1 fruit fly cellular context compared by ENCODE assay signal in the genomic region with DNA sequence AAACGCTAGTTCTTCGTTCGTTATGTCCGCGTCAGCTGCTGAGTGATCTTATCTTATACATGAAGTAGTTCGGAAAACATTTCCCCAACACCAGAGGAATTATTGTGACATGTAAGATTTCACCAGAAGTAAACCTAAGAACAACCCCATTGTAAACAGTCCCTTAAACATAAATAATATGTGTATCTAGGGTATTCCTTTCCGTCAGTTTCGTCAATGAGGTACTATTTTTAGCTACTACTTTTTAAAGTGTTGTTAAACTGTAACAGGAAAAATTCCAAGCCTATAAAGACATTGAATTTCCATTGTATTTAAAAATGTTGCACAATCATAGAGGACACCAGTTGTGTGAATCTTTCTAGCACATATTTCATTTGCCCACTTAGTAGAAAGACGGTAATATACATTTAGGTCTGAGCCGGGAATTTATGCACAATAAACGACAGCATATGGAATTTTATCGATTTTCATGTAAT.
A peak's percentile ranks its signal among the peaks of the same experiment; 100 is the strongest.
TF ChIP-seq lines count a peak whose summit lies in the region.

No protein-coding gene starts in this region.

TF ChIP-seq in whole organism, embryonic, 481 proteins besides CTCF, POLR2A, EP300 and RAD21 (continued from another document):
- TF ChIP-seq ci (GFP tag; IDR thresholded peaks at IDR 0.05; lab: Robert Waterston, UW) (0 out of 3 replicates have a peak, but pooled peaks have one; percentile 9), BEAF-32 (GFP tag; optimal IDR thresholded peaks at IDR 0.05; lab: Kevin White, UChicago) (peak; percentile 28), dimm (GFP tag; IDR thresholded peaks at IDR 0.05; lab: Robert Waterston, UW) (no peak), lab (GFP tag; optimal IDR thresholded peaks at IDR 0.05; lab: Kevin White, UChicago) (no peak), H2.0 (GFP tag; IDR thresholded peaks at IDR 0.05; lab: Robert Waterston, UW) (no peak), CG8089 (GFP tag; optimal IDR thresholded peaks at IDR 0.05; lab: Kevin White, UChicago) (peak; percentile 32), HLH54F (GFP tag; optimal IDR thresholded peaks at IDR 0.05; lab: Kevin White, UChicago) (no peak), Tbp (GFP tag; optimal IDR thresholded peaks at IDR 0.05; lab: Kevin White, UChicago) (no peak), dmrt11E (tag; optimal IDR thresholded peaks at IDR 0.05; lab: Kevin White, UChicago) (peak; percentile 0), CG8290 (GFP tag; optimal IDR thresholded peaks at IDR 0.05; lab: Kevin White, UChicago) (peak; percentile 63), CG8290 (tag; optimal IDR thresholded peaks at IDR 0.05; lab: Kevin White, UChicago) (peak; percentile 68 to 69), Eip74EF (GFP tag; optimal IDR thresholded peaks at IDR 0.05; lab: Kevin White, UChicago) (no peak), CG14441 (GFP tag; IDR thresholded peaks at IDR 0.05; lab: Robert Waterston, UW) (no peak), ssp (GFP tag; IDR thresholded peaks at IDR 0.05; lab: Robert Waterston, UW) (peak; percentile 85), CG14667 (GFP tag; IDR thresholded peaks at IDR 0.05; lab: Robert Waterston, UW) (no peak), HmgZ (tag; optimal IDR thresholded peaks at IDR 0.05; lab: Kevin White, UChicago) (peak; percentile 52), onecut (GFP tag; IDR thresholded peaks at IDR 0.05; lab: Robert Waterston, UW) (peak; percentile 49), hkb (optimal IDR thresholded peaks at IDR 0.05; lab: Kevin White, UChicago) (no peak), hkb (GFP tag; IDR thresholded peaks at IDR 0.05; lab: Robert Waterston, UW) (no peak), slp2 (GFP tag; optimal IDR thresholded peaks at IDR 0.05; lab: Kevin White, UChicago) (no peak), D19A (tag; optimal IDR thresholded peaks at IDR 0.05; lab: Kevin White, UChicago) (peak; percentile 45), pros (GFP tag; optimal IDR thresholded peaks at IDR 0.05; lab: Kevin White, UChicago) (peak; percentile 91), CG17912 (GFP tag; optimal IDR thresholded peaks at IDR 0.05; lab: Kevin White, UChicago) (peak; percentile 33), CG10267 (tag; optimal IDR thresholded peaks at IDR 0.05; lab: Kevin White, UChicago) (peak; percentile 82), Hsf (GFP tag; optimal IDR thresholded peaks at IDR 0.05; lab: Kevin White, UChicago) (no peak), CG31441 (GFP tag; IDR thresholded peaks at IDR 0.05; lab: Robert Waterston, UW) (no peak), sna (GFP tag; IDR thresholded peaks at IDR 0.05; lab: Robert Waterston, UW; ENCODE audit: partially characterized antibody) (0 out of 2 replicates have a peak, but pooled peaks have one; percentile 18), CoRest (tag; optimal IDR thresholded peaks at IDR 0.05; lab: Kevin White, UChicago) (peak; percentile 43), pzg (GFP tag; optimal IDR thresholded peaks at IDR 0.05; lab: Kevin White, UChicago) (peak; percentile 37), dan (GFP tag; IDR thresholded peaks at IDR 0.05; lab: Robert Waterston, UW) (no peak), fu2 (GFP tag; optimal IDR thresholded peaks at IDR 0.05; lab: Kevin White, UChicago) (no peak), az2 (GFP tag; optimal IDR thresholded peaks at IDR 0.05; lab: Kevin White, UChicago) (no peak), Meics (GFP tag; optimal IDR thresholded peaks at IDR 0.05; lab: Kevin White, UChicago) (peak; percentile 32), Scr (GFP tag; IDR thresholded peaks at IDR 0.05; lab: Robert Waterston, UW; ENCODE audit: partially characterized antibody) (0 out of 2 replicates have a peak, but pooled peaks have one; percentile 11), Dref (GFP tag; IDR thresholded peaks at IDR 0.05; lab: Robert Waterston, UW) (peak; percentile 39; the same call in 1 of the 2 replicates), CG4282 (GFP tag; optimal IDR thresholded peaks at IDR 0.05; lab: Kevin White, UChicago) (no peak), CG30403 (GFP tag; optimal IDR thresholded peaks at IDR 0.05; lab: Kevin White, UChicago) (peak; percentile 18), ERR (GFP tag; optimal IDR thresholded peaks at IDR 0.05; lab: Kevin White, UChicago) (no peak), CG4328 (GFP tag; optimal IDR thresholded peaks at IDR 0.05; lab: Kevin White, UChicago) (peak; percentile 35), CG2199 (GFP tag; IDR thresholded peaks at IDR 0.05; lab: Robert Waterston, UW) (peak; percentile 92), Six4 (GFP tag; optimal IDR thresholded peaks at IDR 0.05; lab: Kevin White, UChicago) (no peak), CG11723 (GFP tag; optimal IDR thresholded peaks at IDR 0.05; lab: Kevin White, UChicago) (peak; percentile 53), mam (GFP tag; optimal IDR thresholded peaks at IDR 0.05; lab: Kevin White, UChicago) (peak; percentile 6), CG1792 (GFP tag; optimal IDR thresholded peaks at IDR 0.05; lab: Kevin White, UChicago) (no peak), NC2α (GFP tag; optimal IDR thresholded peaks at IDR 0.05; lab: Kevin White, UChicago) (no peak), CG13296 (GFP tag; optimal IDR thresholded peaks at IDR 0.05; lab: Kevin White, UChicago) (peak; percentile 43), sc (optimal IDR thresholded peaks at IDR 0.05; lab: Kevin White, UChicago) (no peak), sc (GFP tag; optimal IDR thresholded peaks at IDR 0.05; lab: Kevin White, UChicago) (no peak), Xrp1 (GFP tag; IDR thresholded peaks at IDR 0.05; lab: Robert Waterston, UW) (0 out of 2 replicates have a peak, but pooled peaks have one; percentile 7), CG5245 (GFP tag; optimal IDR thresholded peaks at IDR 0.05; lab: Kevin White, UChicago) (no peak), CG2712 (tag; optimal IDR thresholded peaks at IDR 0.05; lab: Kevin White, UChicago) (peak; percentile 10), jumu (GFP tag; optimal IDR thresholded peaks at IDR 0.05; lab: Kevin White, UChicago) (peak; percentile 14), CG15011 (GFP tag; optimal IDR thresholded peaks at IDR 0.05; lab: Kevin White, UChicago) (no peak), hbn (GFP tag; IDR thresholded peaks at IDR 0.05; lab: Robert Waterston, UW; ENCODE audit: partially characterized antibody) (no peak), CHES-1-like (GFP tag; optimal IDR thresholded peaks at IDR 0.05; lab: Kevin White, UChicago) (no peak), Stat92E (GFP tag; optimal IDR thresholded peaks at IDR 0.05; lab: Kevin White, UChicago) (peak in 1 of 3 experiments; percentile 7), CG2120 (GFP tag; optimal IDR thresholded peaks at IDR 0.05; lab: Kevin White, UChicago) (peak; percentile 28), CG17359 (tag; optimal IDR thresholded peaks at IDR 0.05; lab: Kevin White, UChicago) (peak; percentile 16), sqz (GFP tag; optimal IDR thresholded peaks at IDR 0.05; lab: Kevin White, UChicago) (no peak), Dp (GFP tag; optimal IDR thresholded peaks at IDR 0.05; lab: Kevin White, UChicago) (no peak), CG16779 (GFP tag; IDR thresholded peaks at IDR 0.05; lab: Robert Waterston, UW) (no peak), trem (tag; optimal IDR thresholded peaks at IDR 0.05; lab: Kevin White, UChicago) (peak; percentile 5), CG14710 (tag; optimal IDR thresholded peaks at IDR 0.05; lab: Kevin White, UChicago) (peak; percentile 35), CG11093 (GFP tag; IDR thresholded peaks at IDR 0.05; lab: Robert Waterston, UW) (no peak), CG3065 (GFP tag; optimal IDR thresholded peaks at IDR 0.05; lab: Kevin White, UChicago) (no peak), dm (GFP tag; optimal IDR thresholded peaks at IDR 0.05; lab: Kevin White, UChicago) (no peak), CG12219 (GFP tag; optimal IDR thresholded peaks at IDR 0.05; lab: Kevin White, UChicago) (no peak), cato (GFP tag; optimal IDR thresholded peaks at IDR 0.05; lab: Kevin White, UChicago; ENCODE audit: borderline replicate concordance) (no peak), Blimp-1 (GFP tag; optimal IDR thresholded peaks at IDR 0.05; lab: Kevin White, UChicago) (no peak), CG6791 (GFP tag; IDR thresholded peaks at IDR 0.05; lab: Robert Waterston, UW; ENCODE audit: partially characterized antibody) (0 out of 3 replicates have a peak, but pooled peaks have one; percentile 36), CG4730 (GFP tag; IDR thresholded peaks at IDR 0.05; lab: Robert Waterston, UW) (no peak), CG11398 (GFP tag; optimal IDR thresholded peaks at IDR 0.05; lab: Kevin White, UChicago) (no peak), ham (GFP tag; IDR thresholded peaks at IDR 0.05; lab: Robert Waterston, UW) (no peak), ranshi (GFP tag; IDR thresholded peaks at IDR 0.05; lab: Robert Waterston, UW) (no peak), phol (tag; optimal IDR thresholded peaks at IDR 0.05; lab: Kevin White, UChicago) (peak; percentile 10), pita (GFP tag; optimal IDR thresholded peaks at IDR 0.05; lab: Kevin White, UChicago) (no peak), gfzf (GFP tag; optimal IDR thresholded peaks at IDR 0.05; lab: Kevin White, UChicago) (peak; percentile 30), wdn (GFP tag; IDR thresholded peaks at IDR 0.05; lab: Robert Waterston, UW) (no peak), CG6854 (GFP tag; optimal IDR thresholded peaks at IDR 0.05; lab: Kevin White, UChicago) (no peak), lilli (GFP tag; optimal IDR thresholded peaks at IDR 0.05; lab: Kevin White, UChicago) (peak; percentile 10), CG15479 (GFP tag; optimal IDR thresholded peaks at IDR 0.05; lab: Kevin White, UChicago) (peak; percentile 6), Fer3 (tag; optimal IDR thresholded peaks at IDR 0.05; lab: Kevin White, UChicago) (no peak), Fer2 (tag; optimal IDR thresholded peaks at IDR 0.05; lab: Kevin White, UChicago) (no peak), ash1 (GFP tag; optimal IDR thresholded peaks at IDR 0.05; lab: Kevin White, UChicago) (no peak), CG9932 (GFP tag; IDR thresholded peaks at IDR 0.05; lab: Robert Waterston, UW) (no peak), gsb (GFP tag; IDR thresholded peaks at IDR 0.05; lab: Robert Waterston, UW) (no peak), Antp (GFP tag; optimal IDR thresholded peaks at IDR 0.05; lab: Kevin White, UChicago) (no peak), z (GFP tag; IDR thresholded peaks at IDR 0.05; lab: Robert Waterston, UW) (no peak), hth (optimal IDR thresholded peaks at IDR 0.05; lab: Kevin White, UChicago) (no peak), CG15696 (tag; optimal IDR thresholded peaks at IDR 0.05; lab: Kevin White, UChicago) (peak; percentile 21), CG4424 (GFP tag; optimal IDR thresholded peaks at IDR 0.05; lab: Kevin White, UChicago) (peak; percentile 94), CG1024 (GFP tag; IDR thresholded peaks at IDR 0.05; lab: Robert Waterston, UW) (peak; percentile 86), tin (GFP tag; optimal IDR thresholded peaks at IDR 0.05; lab: Kevin White, UChicago) (no peak), CG4404 (GFP tag; IDR thresholded peaks at IDR 0.05; lab: Robert Waterston, UW) (no peak), CG30431 (GFP tag; optimal IDR thresholded peaks at IDR 0.05; lab: Kevin White, UChicago) (no peak), ATbp (GFP tag; optimal IDR thresholded peaks at IDR 0.05; lab: Kevin White, UChicago) (no peak), Med (GFP tag; lab: Kevin White, UChicago) (peak; percentile 70), wek (GFP tag; optimal IDR thresholded peaks at IDR 0.05; lab: Kevin White, UChicago) (peak; percentile 99), oc (tag; optimal IDR thresholded peaks at IDR 0.05; lab: Kevin White, UChicago) (no peak), CG3838 (GFP tag; optimal IDR thresholded peaks at IDR 0.05; lab: Kevin White, UChicago) (no peak), CG15514 (GFP tag; optimal IDR thresholded peaks at IDR 0.05; lab: Kevin White, UChicago) (no peak), CG8359 (GFP tag; optimal IDR thresholded peaks at IDR 0.05; lab: Kevin White, UChicago; ENCODE audit: borderline replicate concordance) (no peak), CG3995 (GFP tag; optimal IDR thresholded peaks at IDR 0.05; lab: Kevin White, UChicago) (peak; percentile 50), CG18619 (GFP tag; optimal IDR thresholded peaks at IDR 0.05; lab: Kevin White, UChicago) (no peak), mld (GFP tag; IDR thresholded peaks at IDR 0.05; lab: Robert Waterston, UW; ENCODE audit: partially characterized antibody) (no peak), Abd-B (GFP tag; optimal IDR thresholded peaks at IDR 0.05; lab: Kevin White, UChicago) (no peak), CG33557 (GFP tag; optimal IDR thresholded peaks at IDR 0.05; lab: Kevin White, UChicago) (peak; percentile 36)
